Worm (Caenorhabditis elegans): Measurements from ENCODE around the gene str-31.

Gene str-31

DNA sequence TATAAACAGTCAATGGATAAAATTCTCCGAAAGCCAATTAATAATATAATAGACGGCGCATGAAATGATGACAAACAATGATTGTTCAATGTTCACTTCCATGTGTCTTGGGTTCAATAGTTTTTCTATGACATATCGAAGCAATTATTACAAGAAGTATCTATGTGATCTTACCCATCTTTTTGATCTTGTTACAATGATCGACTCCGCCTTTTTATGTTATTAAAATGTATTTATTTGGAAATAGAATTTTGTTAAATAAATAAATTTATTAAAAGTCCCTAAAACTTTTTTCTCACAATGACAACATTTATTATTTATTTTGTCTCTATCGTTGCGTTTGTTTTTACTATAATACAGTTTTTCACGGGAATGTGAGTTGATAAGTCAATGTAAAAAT, 21.4 kb upstream of the str-31 start, which contains the start of gene swt-2 (continued):
- TF ChIP-seq nhr-27 (tag; optimal IDR thresholded peaks at IDR 0.05) (no peak), nfya-2 (GFP tag; IDR thresholded peaks at IDR 0.05) (no peak), ceh-58 (GFP tag; IDR thresholded peaks at IDR 0.05) (no peak)

DNA sequence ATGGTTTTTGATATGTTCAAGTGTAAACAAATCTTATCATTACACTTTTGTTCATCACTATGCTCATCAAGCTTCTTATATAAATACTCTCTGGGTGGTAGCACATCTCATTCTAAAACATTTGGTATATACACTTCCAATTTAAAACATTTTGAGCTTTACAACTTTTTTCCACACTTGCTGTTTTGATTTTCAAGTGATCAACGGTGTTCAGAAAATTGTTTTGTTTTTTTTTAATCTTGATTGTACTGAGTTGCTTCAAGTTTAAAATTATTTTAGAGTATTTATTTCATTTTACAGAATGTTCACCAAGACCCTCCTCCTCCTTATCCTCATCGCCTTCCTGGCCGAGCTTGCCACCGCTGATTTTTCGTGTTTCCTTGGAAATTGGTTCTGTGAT, 20.4 kb upstream of the str-31 start, which contains the start of gene C54F6.5:
Gene C54F6.5 (plus strand): TSS at position 301 of the 400 bp plus-strand sequence.
- TF ChIP-seq zfh-2 (GFP tag; conservative IDR thresholded peaks at IDR 0.05): no peak

DNA sequence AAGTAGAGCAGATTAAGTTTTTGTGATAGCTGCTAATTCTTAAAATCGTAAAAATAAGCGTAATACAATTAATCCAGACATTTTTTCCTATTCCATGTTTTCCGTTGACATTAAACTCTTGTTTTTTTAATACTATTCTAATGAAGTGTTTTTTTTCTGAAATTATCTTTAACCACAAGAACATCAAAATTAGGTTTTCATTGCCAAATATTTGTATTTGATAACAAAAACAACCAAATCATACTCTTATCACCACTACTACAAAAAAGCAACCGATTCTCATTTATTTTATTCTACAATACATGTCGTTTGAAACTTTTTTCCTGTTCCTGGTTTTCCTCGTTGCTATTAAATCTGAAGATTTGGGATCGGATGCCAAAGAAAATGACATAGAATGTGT, 18.7 kb upstream of the str-31 start, which contains the start of gene C54F6.17:
Gene C54F6.17 (plus strand): TSS at position 301 of the 400 bp plus-strand sequence.
- TF ChIP-seq nhr-27 (tag; optimal IDR thresholded peaks at IDR 0.05) (no peak), sea-2 (GFP tag; IDR thresholded peaks at IDR 0.05) (no peak), lin-35 (GFP tag; optimal IDR thresholded peaks at IDR 0.05) (no peak), hmg-20 (GFP tag; IDR thresholded peaks at IDR 0.05) (no peak), somi-1 (GFP tag; optimal IDR thresholded peaks at IDR 0.05) (no peak), ztf-22 (GFP tag; optimal IDR thresholded peaks at IDR 0.05) (no peak), F33H1.4 (GFP tag; IDR thresholded peaks at IDR 0.05) (no peak), let-607 (tag; optimal IDR thresholded peaks at IDR 0.05) (no peak), hmg-1.2 (GFP tag; IDR thresholded peaks at IDR 0.05) (no peak), nhr-90 (tag; optimal IDR thresholded peaks at IDR 0.05) (no peak), bed-1 (GFP tag; IDR thresholded peaks at IDR 0.05) (no peak), gei-17 (GFP tag; optimal IDR thresholded peaks at IDR 0.05) (no peak), dpff-1 (tag; optimal IDR thresholded peaks at IDR 0.05) (no peak), D2030.7 (GFP tag; IDR thresholded peaks at IDR 0.05) (no peak), madf-6 (GFP tag; IDR thresholded peaks at IDR 0.05) (no peak), attf-5 (GFP tag; optimal IDR thresholded peaks at IDR 0.05) (no peak), F52B5.7 (tag; optimal IDR thresholded peaks at IDR 0.05) (no peak), T07F8.4 (tag; optimal IDR thresholded peaks at IDR 0.05) (no peak)

DNA sequence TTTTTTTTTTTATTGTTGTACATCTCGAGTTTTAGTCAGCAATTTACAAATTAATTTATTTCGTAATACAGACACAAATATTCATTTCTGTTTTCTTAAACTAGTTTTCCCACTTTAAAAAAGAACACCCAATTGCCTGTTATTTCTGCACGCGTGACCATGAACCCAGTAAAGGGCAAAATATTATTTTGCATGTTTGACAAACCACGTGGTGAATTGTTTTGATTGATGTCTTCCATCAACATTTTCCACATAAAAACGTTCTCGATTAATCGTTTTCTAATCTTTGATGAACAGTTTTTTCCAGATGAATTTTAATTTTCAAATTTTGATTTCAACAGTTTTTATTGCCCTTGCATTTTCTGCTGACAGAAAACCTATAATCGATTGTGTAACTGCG, 17.2 kb upstream of the str-31 start, which contains the start of gene C54F6.18:
Gene C54F6.18 (plus strand): TSS at position 301 of the 400 bp plus-strand sequence.
- no peak for TF ChIP-seq attf-3 (GFP tag; conservative IDR thresholded peaks at IDR 0.05)
- no peak for TF ChIP-seq F52B5.7 (tag; optimal IDR thresholded peaks at IDR 0.05)
- no peak for TF ChIP-seq nhr-27 (tag; optimal IDR thresholded peaks at IDR 0.05)
- TF ChIP-seq akir-1 (GFP tag; optimal IDR thresholded peaks at IDR 0.05): no peak
- no peak for TF ChIP-seq tbp1 (GFP tag; optimal IDR thresholded peaks at IDR 0.05)
- no peak for TF ChIP-seq Y56A3A.18 (GFP tag; IDR thresholded peaks at IDR 0.05)
- no peak for TF ChIP-seq bed-2 (GFP tag; IDR thresholded peaks at IDR 0.05)
- TF ChIP-seq ekl-4 (GFP tag; IDR thresholded peaks at IDR 0.05): no peak
- TF ChIP-seq Y67H2A.10 (GFP tag; conservative IDR thresholded peaks at IDR 0.05): no peak
- TF ChIP-seq zim-3 (tag; optimal IDR thresholded peaks at IDR 0.05): no peak
- no peak for TF ChIP-seq dpl-1 (GFP tag; optimal IDR thresholded peaks at IDR 0.05)
- TF ChIP-seq C06A6.2 (GFP tag; conservative IDR thresholded peaks at IDR 0.05): no peak
- TF ChIP-seq lin-26 (GFP tag; IDR thresholded peaks at IDR 0.05): no peak
- no peak for TF ChIP-seq rec-8 (tag; optimal IDR thresholded peaks at IDR 0.05)

DNA sequence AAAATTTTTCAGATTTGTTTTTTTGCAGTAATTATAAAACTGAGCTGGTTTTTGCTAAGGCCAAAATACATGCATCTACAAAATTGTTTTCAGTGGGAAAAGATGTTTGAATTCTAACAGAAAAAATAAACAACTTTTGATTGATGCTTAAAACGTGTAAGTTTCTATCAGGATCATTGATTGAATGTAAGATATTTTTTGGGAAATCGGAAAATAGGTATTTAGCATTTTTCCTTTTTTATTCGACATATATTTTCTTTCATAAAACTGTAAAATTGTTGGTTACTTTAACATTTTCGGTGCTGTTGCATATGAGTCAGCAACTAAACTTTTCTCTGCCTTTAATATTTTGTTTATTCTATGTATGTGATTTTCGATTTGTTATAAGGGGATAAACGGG, 16.0 kb upstream of the str-31 start, which contains the start of gene C54F6.20:
Gene C54F6.20 (plus strand): TSS at position 301 of the 400 bp plus-strand sequence.
- TF ChIP-seq ztf-26 (tag; optimal IDR thresholded peaks at IDR 0.05): no peak
- TF ChIP-seq chd-7 (tag; optimal IDR thresholded peaks at IDR 0.05): no peak
- no peak for TF ChIP-seq ceh-40 (GFP tag; IDR thresholded peaks at IDR 0.05)
- TF ChIP-seq hmg-1.2 (GFP tag; IDR thresholded peaks at IDR 0.05): no peak
- no peak for TF ChIP-seq nhr-80 (tag; optimal IDR thresholded peaks at IDR 0.05)
- no peak for TF ChIP-seq fkh-3 (tag; optimal IDR thresholded peaks at IDR 0.05)
- TF ChIP-seq lsy-27 (tag; optimal IDR thresholded peaks at IDR 0.05; ENCODE audit: borderline replicate concordance, insufficient read depth): no peak
- TF ChIP-seq F52B5.7 (tag; optimal IDR thresholded peaks at IDR 0.05): no peak
- TF ChIP-seq ceh-58 (GFP tag; IDR thresholded peaks at IDR 0.05): no peak
- no peak for TF ChIP-seq lin-54 (GFP tag; optimal IDR thresholded peaks at IDR 0.05)
- no peak for TF ChIP-seq bed-2 (GFP tag; IDR thresholded peaks at IDR 0.05)
- no peak for TF ChIP-seq aptf-2 (GFP tag; conservative IDR thresholded peaks at IDR 0.05)
- no peak for TF ChIP-seq atf-7 (tag; optimal IDR thresholded peaks at IDR 0.05)
